Worm (Caenorhabditis elegans) whole organism, L1 larva: ENCODE measurements around the gene Y46B2A.4.

Experiments used
- C04F5.9 ChIP-seq: sonication (generic microtip); optimal IDR thresholded peaks from 2 replicates; lab custom pipeline; 2016; ENCODE audit warnings: missing genetic modification characterization, missing compliant biosample characterization
- C16A3.4 ChIP-seq: fragments of 150-350 bp; optimal IDR thresholded peaks from 2 replicates; lab custom pipeline; 2014; ENCODE audit warnings: missing biosample characterization, missing genetic modification characterization
- C34B4.2 ChIP-seq: sonication (generic microtip); optimal IDR thresholded peaks from 2 replicates; lab custom pipeline; 2017; ENCODE audit warnings: mild to moderate bottlenecking, missing genetic modification characterization, missing compliant biosample characterization
- Y116A8C.19 ChIP-seq: sonication (generic microtip); optimal IDR thresholded peaks from 2 replicates; lab custom pipeline; 2016; ENCODE audit warnings: missing compliant biosample characterization, missing genetic modification characterization, borderline replicate concordance
- aly-2 ChIP-seq: fragments of 150-350 bp; optimal IDR thresholded peaks from 2 replicates; lab custom pipeline; 2014; ENCODE audit warnings: missing biosample characterization, missing genetic modification characterization
- ceh-8 ChIP-seq: fragments of 200-800 bp; sonication (Bioruptor generic); optimal IDR thresholded peaks from 2 replicates; lab custom pipeline; 2018; ENCODE audit warnings: mild to moderate bottlenecking, missing genetic modification characterization, moderate library complexity, missing compliant biosample characterization
- ceh-88 ChIP-seq: fragments of 200-800 bp; sonication (Bioruptor generic); IDR thresholded peaks from 2 replicates; pipeline ENCODE4 v1.3.6; 2022; ENCODE audit warnings: missing genetic modification characterization, missing compliant biosample characterization
- dsc-1 ChIP-seq: sonication (generic microtip); optimal IDR thresholded peaks from 2 replicates; lab custom pipeline; 2016; ENCODE audit warnings: mild to moderate bottlenecking, missing genetic modification characterization, missing compliant biosample characterization
- efl-3 ChIP-seq: fragments of 200-800 bp; sonication (Bioruptor generic); optimal IDR thresholded peaks from 2 replicates; lab custom pipeline; 2018; ENCODE audit warnings: mild to moderate bottlenecking, missing genetic modification characterization, missing compliant biosample characterization
- egl-13 ChIP-seq: sonication (generic microtip); optimal IDR thresholded peaks from 2 replicates; lab custom pipeline; 2016; ENCODE audit warnings: missing genotype, missing genetic modification reagents, missing genetic modification characterization, missing compliant biosample characterization
- fkh-4 ChIP-seq: sonication (generic microtip); optimal IDR thresholded peaks from 2 replicates; lab custom pipeline; 2016; ENCODE audit warnings: missing compliant biosample characterization, missing genetic modification characterization, borderline replicate concordance
- hlh-4 ChIP-seq: sonication (generic microtip); optimal IDR thresholded peaks from 2 replicates; lab custom pipeline; 2016; ENCODE audit warnings: mild to moderate bottlenecking, missing genetic modification characterization, missing compliant biosample characterization
- lin-13 ChIP-seq: fragments of 150-350 bp; optimal IDR thresholded peaks from 2 replicates; lab custom pipeline; 2014; ENCODE audit warnings: missing biosample characterization, missing genetic modification reagents, missing genetic modification characterization
- lin-14 ChIP-seq: fragments of 200-800 bp; sonication (Bioruptor generic); optimal IDR thresholded peaks from 2 replicates; lab custom pipeline; 2018; ENCODE audit warnings: mild to moderate bottlenecking, missing genetic modification characterization, moderate library complexity, missing compliant biosample characterization
- lin-15B ChIP-seq: fragments of 150-350 bp; sonication (generic microtip); optimal IDR thresholded peaks from 3 replicates; lab custom pipeline; 2014; ENCODE audit warnings: missing biosample characterization, missing genetic modification characterization
- lin-39 ChIP-seq: fragments of 150-350 bp; optimal IDR thresholded peaks from 2 replicates; lab custom pipeline; 2014; ENCODE audit warnings: missing biosample characterization, missing genetic modification reagents, missing genetic modification characterization
- lir-3 ChIP-seq: sonication (generic microtip); optimal IDR thresholded peaks from 2 replicates; lab custom pipeline; 2016; ENCODE audit warnings: mild to moderate bottlenecking, missing genetic modification characterization, moderate library complexity, missing compliant biosample characterization; ENCODE audit not compliant: poor library complexity
- lsy-2 ChIP-seq, 2 experiments: fragments of 150-350 bp; optimal IDR thresholded peaks; 2 replicates each; lab custom pipeline; 2014; ENCODE audit warnings: missing biosample characterization in 2 of 2, missing genetic modification characterization in 2 of 2
- mab-9 ChIP-seq: fragments of 200-800 bp; sonication (Bioruptor generic); IDR thresholded peaks from 2 replicates; pipeline ENCODE4 v1.3.6; 2022; ENCODE audit warnings: missing genetic modification reagents, missing genetic modification characterization, missing compliant biosample characterization
- mef-2 ChIP-seq: fragments of 150-350 bp; optimal IDR thresholded peaks from 2 replicates; lab custom pipeline; 2014; ENCODE audit warnings: missing biosample characterization, missing genetic modification characterization
- nhr-11 ChIP-seq: fragments of 150-350 bp; optimal IDR thresholded peaks from 2 replicates; lab custom pipeline; 2014; ENCODE audit warnings: missing biosample characterization, missing genetic modification characterization
- nhr-12 ChIP-seq: sonication (generic microtip); optimal IDR thresholded peaks from 2 replicates; lab custom pipeline; 2017; ENCODE audit warnings: missing biosample characterization, missing genetic modification characterization
- nhr-19 ChIP-seq: fragments of 200-800 bp; sonication (Bioruptor generic); conservative IDR thresholded peaks from 2 replicates; pipeline ENCODE4 v1.3.6; 2022; ENCODE audit warnings: missing genetic modification characterization, missing compliant biosample characterization
- nhr-20 ChIP-seq: sonication (generic microtip); optimal IDR thresholded peaks from 2 replicates; lab custom pipeline; 2016; ENCODE audit warnings: mild to moderate bottlenecking, missing genetic modification characterization, missing compliant biosample characterization
- nhr-237 ChIP-seq: fragments of 150-350 bp; optimal IDR thresholded peaks from 2 replicates; lab custom pipeline; 2014; ENCODE audit warnings: missing biosample characterization, missing genetic modification characterization
- nhr-47 ChIP-seq: sonication (generic microtip); optimal IDR thresholded peaks from 2 replicates; lab custom pipeline; 2016; ENCODE audit warnings: mild to moderate bottlenecking, missing genetic modification characterization, moderate library complexity, missing compliant biosample characterization
- nhr-71 ChIP-seq: sonication (generic microtip); optimal IDR thresholded peaks from 2 replicates; lab custom pipeline; 2016; ENCODE audit warnings: mild to moderate bottlenecking, missing genetic modification characterization, moderate library complexity, missing compliant biosample characterization
- nhr-76 ChIP-seq: sonication (generic microtip); optimal IDR thresholded peaks from 2 replicates; lab custom pipeline; 2017; ENCODE audit warnings: missing biosample characterization, missing genetic modification characterization
- nhr-77 ChIP-seq: fragments of 150-350 bp; optimal IDR thresholded peaks from 2 replicates; lab custom pipeline; 2014; ENCODE audit warnings: missing biosample characterization, missing genetic modification characterization
- nhr-84 ChIP-seq: sonication (generic microtip); optimal IDR thresholded peaks from 2 replicates; lab custom pipeline; 2017; ENCODE audit warnings: missing biosample characterization, missing genetic modification characterization
- nhr-90 ChIP-seq: sonication (generic microtip); optimal IDR thresholded peaks from 2 replicates; lab custom pipeline; 2016; ENCODE audit warnings: mild to moderate bottlenecking, missing genetic modification characterization, missing compliant biosample characterization; ENCODE audit not compliant: poor library complexity
- pag-3 ChIP-seq: sonication (generic microtip); optimal IDR thresholded peaks from 2 replicates; lab custom pipeline; 2017; ENCODE audit warnings: missing genetic modification characterization, mild to moderate bottlenecking, missing compliant biosample characterization, antibody characterized with exemption, borderline replicate concordance; ENCODE audit not compliant: insufficient read depth
- skn-1 ChIP-seq: fragments of 150-350 bp; optimal IDR thresholded peaks from 2 replicates; lab custom pipeline; 2014; ENCODE audit warnings: missing biosample characterization, missing genetic modification characterization
- snu-23 ChIP-seq: sonication (generic microtip); optimal IDR thresholded peaks from 2 replicates; lab custom pipeline; 2016; ENCODE audit warnings: missing genetic modification characterization, missing compliant biosample characterization
- sox-4 ChIP-seq: sonication (generic microtip); optimal IDR thresholded peaks from 2 replicates; lab custom pipeline; 2016; ENCODE audit warnings: missing genetic modification characterization, missing compliant biosample characterization
- sptf-1 ChIP-seq: fragments of 150-350 bp; optimal IDR thresholded peaks from 2 replicates; lab custom pipeline; 2014; ENCODE audit warnings: missing biosample characterization, missing genetic modification characterization
- sup-37 ChIP-seq: fragments of 200-800 bp; sonication (Bioruptor generic); optimal IDR thresholded peaks from 2 replicates; lab custom pipeline; 2018; ENCODE audit warnings: mild to moderate bottlenecking, missing genetic modification characterization, missing compliant biosample characterization
- swsn-7 ChIP-seq: sonication (generic microtip); optimal IDR thresholded peaks from 2 replicates; lab custom pipeline; 2016; ENCODE audit warnings: missing genetic modification characterization, missing compliant biosample characterization
- tbx-2 ChIP-seq: sonication (generic microtip); optimal IDR thresholded peaks from 2 replicates; lab custom pipeline; 2016; ENCODE audit warnings: missing genetic modification characterization, missing compliant biosample characterization
- tlp-1 ChIP-seq: fragments of 150-350 bp; optimal IDR thresholded peaks from 2 replicates; lab custom pipeline; 2014; ENCODE audit warnings: missing biosample characterization, missing genetic modification characterization
- unc-130 ChIP-seq: fragments of 150-350 bp; optimal IDR thresholded peaks from 2 replicates; lab custom pipeline; 2017; ENCODE audit warnings: missing biosample characterization, missing genetic modification characterization, inconsistent platforms
- unc-30 ChIP-seq: sonication (generic microtip); optimal IDR thresholded peaks from 2 replicates; lab custom pipeline; 2017; ENCODE audit warnings: missing biosample characterization, missing genetic modification characterization
- unc-86 ChIP-seq: sonication (generic microtip); optimal IDR thresholded peaks from 2 replicates; lab custom pipeline; 2016; ENCODE audit warnings: missing genetic modification characterization, missing compliant biosample characterization
- zag-1 ChIP-seq: fragments of 150-350 bp; optimal IDR thresholded peaks from 2 replicates; lab custom pipeline; 2014; ENCODE audit warnings: missing biosample characterization, missing genetic modification characterization
- ztf-4 ChIP-seq: fragments of 150-350 bp; optimal IDR thresholded peaks from 2 replicates; lab custom pipeline; 2014; ENCODE audit warnings: missing biosample characterization, missing genetic modification characterization

Y46B2A.4 gene

ce11 chrII:848519-848918 lies 13.1 kb upstream of the Y46B2A.4 start, which contains the start of the genes acdh-9 and F28A10.13 (continued):
- TF ChIP-seq unc-30 (tag; lab: Kevin White, UChicago): no peak
- TF ChIP-seq tlp-1 (tag; lab: Kevin White, UChicago): no peak
- TF ChIP-seq sup-37 (GFP tag; lab: Kevin White, UChicago): no peak
- no peak for TF ChIP-seq lin-15B (tag; lab: Kevin White, UChicago)
- no peak for TF ChIP-seq nhr-11 (tag; lab: Kevin White, UChicago)
- TF ChIP-seq Y116A8C.19 (tag; lab: Kevin White, UChicago): no peak
- peak; percentile 93 for TF ChIP-seq nhr-20 (tag; lab: Kevin White, UChicago)
- TF ChIP-seq lsy-2 (tag; optimal IDR thresholded peaks at IDR 0.05; lab: Kevin White, UChicago): peak in 1 of 2 experiments; percentile 51
- no peak for TF ChIP-seq nhr-76 (tag; lab: Kevin White, UChicago)
- TF ChIP-seq sptf-1 (tag; lab: Kevin White, UChicago): no peak
- peak; percentile 16 for TF ChIP-seq nhr-47
- peak; percentile 87 for TF ChIP-seq nhr-71
- no peak for TF ChIP-seq dsc-1 (tag; lab: Kevin White, UChicago)
- no peak for TF ChIP-seq ceh-8
- no peak for TF ChIP-seq C34B4.2 (tag; lab: Kevin White, UChicago)
- TF ChIP-seq lin-39 (tag; lab: Kevin White, UChicago): no peak
- TF ChIP-seq ceh-88 (GFP tag; lab: Robert Waterston, UW): no peak
- TF ChIP-seq C04F5.9 (tag; lab: Kevin White, UChicago): no peak
- peak; percentile 84 for TF ChIP-seq lin-14 (GFP tag; lab: Kevin White, UChicago)
- TF ChIP-seq nhr-84 (tag; lab: Kevin White, UChicago): no peak
- peak; percentile 82 for TF ChIP-seq snu-23 (GFP tag; lab: Kevin White, UChicago)
- TF ChIP-seq egl-13 (tag; lab: Kevin White, UChicago): no peak
- TF ChIP-seq mab-9 (GFP tag; lab: Robert Waterston, UW): no peak
- peak; percentile 37 for TF ChIP-seq nhr-90 (tag; lab: Kevin White, UChicago)
- TF ChIP-seq ztf-4 (tag; lab: Kevin White, UChicago): peak; percentile 13
- TF ChIP-seq skn-1 (tag; lab: Kevin White, UChicago): no peak
- TF ChIP-seq lir-3 (tag; lab: Kevin White, UChicago): peak; percentile 6
- peak; percentile 35 for TF ChIP-seq swsn-7 (tag; lab: Kevin White, UChicago)
- TF ChIP-seq unc-130 (tag; lab: Kevin White, UChicago): no peak
- TF ChIP-seq pag-3 (tag; lab: Kevin White, UChicago): peak; percentile 40
- no peak for TF ChIP-seq hlh-4 (tag; lab: Kevin White, UChicago)
- no peak for TF ChIP-seq nhr-77 (tag; lab: Kevin White, UChicago)
- no peak for TF ChIP-seq fkh-4 (tag; lab: Kevin White, UChicago)
- peak; percentile 9 for TF ChIP-seq lin-13 (GFP tag; lab: Kevin White, UChicago)
- TF ChIP-seq sox-4 (tag; lab: Kevin White, UChicago): no peak
- TF ChIP-seq nhr-237 (tag; lab: Kevin White, UChicago): no peak
- no peak for TF ChIP-seq aly-2 (tag; lab: Kevin White, UChicago)
- TF ChIP-seq unc-86 (tag; lab: Kevin White, UChicago): no peak
- no peak for TF ChIP-seq zag-1 (tag; lab: Kevin White, UChicago)
- peak; percentile 4 for TF ChIP-seq C16A3.4 (tag; lab: Kevin White, UChicago)
- TF ChIP-seq mef-2 (tag; lab: Kevin White, UChicago): no peak
- no peak for TF ChIP-seq nhr-12 (tag; lab: Kevin White, UChicago)
- peak; percentile 28 for TF ChIP-seq tbx-2 (tag; lab: Kevin White, UChicago)
- no peak for TF ChIP-seq efl-3 (GFP tag; lab: Kevin White, UChicago)
- TF ChIP-seq nhr-19: peak; percentile 51
- TF ChIP-seq, all 84 proteins: peak for 26
